Fruit fly (Drosophila melanogaster): ENCODE measurements around the gene CG45071.

Gene CG45071

DNA sequence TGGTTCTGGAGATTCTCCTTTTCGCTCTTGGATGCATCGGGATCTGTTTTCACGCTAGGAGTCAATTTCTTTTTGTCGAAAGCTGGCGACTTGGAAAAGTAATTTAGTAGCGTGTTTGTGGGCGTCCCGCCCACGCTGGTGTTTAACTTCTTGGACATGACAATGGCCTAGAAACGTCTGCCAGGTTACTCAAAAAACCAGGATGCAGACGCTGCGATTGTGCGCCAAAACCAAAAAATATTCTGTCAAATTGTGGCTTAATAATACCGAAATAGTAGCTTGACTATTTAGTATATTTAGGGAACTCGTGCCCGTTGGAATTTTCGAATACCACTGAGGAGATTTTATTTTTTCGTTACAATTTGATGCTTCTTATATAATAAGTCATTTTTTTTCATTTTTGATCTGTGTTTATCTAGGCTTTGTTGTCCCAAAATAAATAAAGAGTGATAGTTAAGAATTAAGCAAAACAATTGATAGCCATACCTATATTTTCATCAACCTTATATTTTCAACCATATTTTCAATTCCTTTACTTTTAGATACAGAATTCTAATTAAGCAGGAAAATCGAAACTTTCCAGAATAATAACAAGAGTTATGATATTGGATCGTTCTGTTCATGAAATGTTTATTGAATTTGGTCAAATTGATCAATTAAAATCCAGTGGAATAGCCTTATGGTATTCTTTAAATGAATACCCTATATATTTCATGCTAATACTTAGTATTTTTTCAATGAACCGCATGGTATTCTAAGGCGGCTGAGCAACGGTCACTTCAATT is 52.8 kb downstream of the CG45071 start, which contains the start of the genes Msh6 and Prp31 (continued):
- TF ChIP-seq tx (GFP tag; optimal IDR thresholded peaks at IDR 0.05) (peak; percentile 66), prd (optimal IDR thresholded peaks at IDR 0.05) (no peak), prd (GFP tag; IDR thresholded peaks at IDR 0.05) (peak; percentile 70), Pdp1 (GFP tag; optimal IDR thresholded peaks at IDR 0.05) (peak; percentile 58 to 94), CkIIα-i1 (GFP tag; IDR thresholded peaks at IDR 0.05) (no peak), ap (GFP tag; IDR thresholded peaks at IDR 0.05) (peak; percentile 61), Ptx1 (GFP tag; IDR thresholded peaks at IDR 0.05) (peak; percentile 42; the same call in 1 of the 2 replicates), Aef1 (GFP tag; IDR thresholded peaks at IDR 0.05) (peak; percentile 72; the same call in 2 of the 3 replicates), Ets97D (GFP tag; optimal IDR thresholded peaks at IDR 0.05) (no peak), gem (tag; optimal IDR thresholded peaks at IDR 0.05) (no peak), tup (GFP tag; optimal IDR thresholded peaks at IDR 0.05) (no peak), CG7839 (tag; optimal IDR thresholded peaks at IDR 0.05) (peak; percentile 82), CG17612 (GFP tag; IDR thresholded peaks at IDR 0.05) (no peak), gt (GFP tag; IDR thresholded peaks at IDR 0.05) (no peak), CG9876 (GFP tag; optimal IDR thresholded peaks at IDR 0.05) (peak; percentile 40), CG9609 (GFP tag; optimal IDR thresholded peaks at IDR 0.05) (peak; percentile 72), pita (GFP tag; optimal IDR thresholded peaks at IDR 0.05) (no peak), ci (GFP tag; IDR thresholded peaks at IDR 0.05) (0 out of 3 replicates have a peak, but pooled peaks have one; percentile 46), CG5180 (GFP tag; optimal IDR thresholded peaks at IDR 0.05) (no peak), CG5245 (GFP tag; optimal IDR thresholded peaks at IDR 0.05) (no peak), CG16813 (GFP tag; IDR thresholded peaks at IDR 0.05; ENCODE audit: partially characterized antibody) (no peak; the same call in 2 of the 3 replicates), bab2 (GFP tag; optimal IDR thresholded peaks at IDR 0.05) (peak; percentile 75), ken (GFP tag; IDR thresholded peaks at IDR 0.05) (peak; percentile 39; the same call in 1 of the 3 replicates), Six4 (GFP tag; optimal IDR thresholded peaks at IDR 0.05) (peak; percentile 68), CG6654 (GFP tag; optimal IDR thresholded peaks at IDR 0.05) (peak; percentile 44), CG30431 (GFP tag; optimal IDR thresholded peaks at IDR 0.05) (peak; percentile 27), lola (GFP tag; optimal IDR thresholded peaks at IDR 0.05) (peak in 1 of 3 experiments; percentile 83), Myb (GFP tag; optimal IDR thresholded peaks at IDR 0.05) (peak; percentile 44), CG13123 (GFP tag; optimal IDR thresholded peaks at IDR 0.05) (no peak), Asciz (GFP tag; optimal IDR thresholded peaks at IDR 0.05) (no peak), CG4707 (GFP tag; optimal IDR thresholded peaks at IDR 0.05) (no peak), bsh (GFP tag; optimal IDR thresholded peaks at IDR 0.05) (peak in 1 of 2 experiments; percentile 61), CG11723 (GFP tag; optimal IDR thresholded peaks at IDR 0.05) (no peak), CG17186 (GFP tag; optimal IDR thresholded peaks at IDR 0.05) (peak; percentile 3), CG9932 (GFP tag; IDR thresholded peaks at IDR 0.05) (peak; percentile 67), CG18262 (tag; optimal IDR thresholded peaks at IDR 0.05) (peak; percentile 70), tll (GFP tag; optimal IDR thresholded peaks at IDR 0.05) (peak in 1 of 2 experiments; percentile 15), CG14441 (GFP tag; IDR thresholded peaks at IDR 0.05) (peak; percentile 69), Atf-2 (GFP tag; optimal IDR thresholded peaks at IDR 0.05) (peak; percentile 70), wdn (GFP tag; IDR thresholded peaks at IDR 0.05) (no peak), CG13775 (GFP tag; optimal IDR thresholded peaks at IDR 0.05) (peak; percentile 82), unc-4 (GFP tag; IDR thresholded peaks at IDR 0.05; ENCODE audit: partially characterized antibody) (no peak), ind (GFP tag; optimal IDR thresholded peaks at IDR 0.05) (peak; percentile 79), CG32772 (GFP tag; IDR thresholded peaks at IDR 0.05) (peak; percentile 40), hb (GFP tag; IDR thresholded peaks at IDR 0.05; ENCODE audit: partially characterized antibody) (no peak), cad (GFP tag; optimal IDR thresholded peaks at IDR 0.05) (no peak), ftz-f1 (GFP tag; optimal IDR thresholded peaks at IDR 0.05) (no peak), stwl (tag; optimal IDR thresholded peaks at IDR 0.05) (peak; percentile 38), CG9797 (GFP tag; optimal IDR thresholded peaks at IDR 0.05) (peak; percentile 31)

All from whole organism, embryonic.